Fruit fly (Drosophila melanogaster) whole organism, adult: Measurements from ENCODE around the gene Nep4.

Source experiments
- CG11617 ChIP-seq: fragments of 200-800 bp; sonication (Bioruptor generic); optimal IDR thresholded peaks from 2 replicates; lab custom pipeline; 2017; ENCODE audit warnings: mild to moderate bottlenecking, missing biosample characterization, missing genetic modification reagents, missing genetic modification characterization
- CG12768 ChIP-seq: fragments of 200-800 bp; sonication (Bioruptor generic); optimal IDR thresholded peaks from 2 replicates; lab custom pipeline; 2017; ENCODE audit warnings: missing biosample characterization, missing genetic modification characterization, mild to moderate bottlenecking, moderate library complexity, missing genetic modification reagents
- CG14711 ChIP-seq: fragments of 200-800 bp; sonication (Bioruptor generic); optimal IDR thresholded peaks from 2 replicates; lab custom pipeline; 2018; ENCODE audit warnings: missing biosample characterization, mild to moderate bottlenecking, missing genetic modification characterization, moderate library complexity
- CG1620 ChIP-seq: fragments of 200-800 bp; sonication (Bioruptor generic); optimal IDR thresholded peaks from 2 replicates; lab custom pipeline; 2016; ENCODE audit warnings: missing biosample characterization, missing genetic modification characterization
- CG33017 ChIP-seq: fragments of 200-800 bp; sonication (Bioruptor generic); optimal IDR thresholded peaks from 2 replicates; lab custom pipeline; 2018; ENCODE audit warnings: missing biosample characterization, mild to moderate bottlenecking, missing genetic modification characterization, moderate library complexity
- CG5204 ChIP-seq: fragments of 200-800 bp; sonication (Bioruptor generic); optimal IDR thresholded peaks from 2 replicates; lab custom pipeline; 2016; ENCODE audit warnings: missing biosample characterization, missing genetic modification characterization
- CG7045 ChIP-seq: fragments of 200-800 bp; sonication (Bioruptor generic); optimal IDR thresholded peaks from 2 replicates; lab custom pipeline; 2017; ENCODE audit warnings: missing biosample characterization, mild to moderate bottlenecking, missing genetic modification characterization
- CG7101 ChIP-seq: fragments of 200-800 bp; sonication (Bioruptor generic); optimal IDR thresholded peaks from 2 replicates; lab custom pipeline; 2018; ENCODE audit warnings: missing biosample characterization, mild to moderate bottlenecking, missing genetic modification characterization, moderate library complexity
- Clk ChIP-seq: fragments of 200-800 bp; sonication (Bioruptor generic); optimal IDR thresholded peaks from 2 replicates; lab custom pipeline; 2017; ENCODE audit warnings: missing biosample characterization, missing genetic modification characterization
- Crg-1 ChIP-seq: fragments of 200-800 bp; sonication (Bioruptor generic); optimal IDR thresholded peaks from 2 replicates; lab custom pipeline; 2016; ENCODE audit warnings: missing biosample characterization, missing genetic modification characterization
- Hr96 ChIP-seq: fragments of 200-800 bp; sonication (Bioruptor generic); optimal IDR thresholded peaks from 2 replicates; lab custom pipeline; 2016; ENCODE audit warnings: missing biosample characterization, missing genetic modification characterization
- Mnt ChIP-seq: fragments of 200-800 bp; sonication (Bioruptor generic); optimal IDR thresholded peaks from 2 replicates; lab custom pipeline; 2016; ENCODE audit warnings: missing biosample characterization, mild to moderate bottlenecking, missing genetic modification characterization
- bab1 ChIP-seq: fragments of 200-800 bp; sonication (Bioruptor generic); optimal IDR thresholded peaks from 3 replicates; lab custom pipeline; 2019; ENCODE audit warnings: missing biosample characterization, mild to moderate bottlenecking, missing genetic modification characterization, moderate library complexity
- cic ChIP-seq: fragments of 200-800 bp; sonication (Bioruptor generic); optimal IDR thresholded peaks from 2 replicates; lab custom pipeline; 2017; ENCODE audit warnings: missing biosample characterization, mild to moderate bottlenecking, missing genetic modification characterization, moderate library complexity
- cnc ChIP-seq, 2 experiments: fragments of >200 bp; optimal IDR thresholded peaks; 2 replicates each; lab custom pipeline; 2017
- kay ChIP-seq: fragments of 200-800 bp; sonication (Bioruptor generic); peaks from one replicate; lab custom pipeline; 2016; ENCODE audit warnings: missing biosample characterization, missing genetic modification characterization, borderline replicate concordance
- ovo ChIP-seq: fragments of 200-800 bp; sonication (Bioruptor generic); optimal IDR thresholded peaks from 2 replicates; lab custom pipeline; 2016; ENCODE audit warnings: missing biosample characterization, missing genetic modification characterization
- pad ChIP-seq: fragments of 200-800 bp; sonication (Bioruptor generic); optimal IDR thresholded peaks from 3 replicates; lab custom pipeline; 2017; ENCODE audit warnings: missing biosample characterization, missing genetic modification characterization, mild to moderate bottlenecking, moderate library complexity, missing genetic modification reagents
- tj ChIP-seq: fragments of 200-800 bp; sonication (Bioruptor generic); optimal IDR thresholded peaks from 3 replicates; lab custom pipeline; 2017; ENCODE audit warnings: missing biosample characterization, mild to moderate bottlenecking, missing genetic modification characterization, moderate library complexity
- toe ChIP-seq: fragments of 200-800 bp; sonication (Bioruptor generic); optimal IDR thresholded peaks from 2 replicates; lab custom pipeline; 2016; ENCODE audit warnings: missing biosample characterization, missing genetic modification characterization

Gene Nep4

dm6 chr3R:20605562-20606155 lies 54.0 kb downstream of the Nep4 start:
- TF ChIP-seq CG1620 (GFP tag; lab: Kevin White, UChicago) (no peak), bab1 (GFP tag; lab: Kevin White, UChicago) (no peak), CG33017 (peak; percentile 25), CG7101 (tag; lab: Kevin White, UChicago) (no peak), kay (GFP tag; lab: Kevin White, UChicago) (peak; percentile 78), CG5204 (GFP tag; lab: Kevin White, UChicago) (peak; percentile 32)

- TF ChIP-seq Hr96 (no peak), Clk (no peak), CG7045 (GFP tag; lab: Kevin White, UChicago) (no peak), CG11617 (no peak), tj (GFP tag; lab: Kevin White, UChicago) (no peak), cic (GFP tag; lab: Kevin White, UChicago) (no peak), CG7101 (tag; lab: Kevin White, UChicago) (no peak), Crg-1 (no peak), ovo (GFP tag; lab: Kevin White, UChicago) (no peak), pad (GFP tag; lab: Kevin White, UChicago) (no peak), CG1620 (GFP tag; lab: Kevin White, UChicago) (no peak), toe (GFP tag; lab: Kevin White, UChicago) (no peak), bab1 (GFP tag; lab: Kevin White, UChicago) (no peak), kay (GFP tag; lab: Kevin White, UChicago) (no peak), CG14711 (no peak)
These were observed 54.6 kb downstream of the Nep4 start for dm6 chr3R:20605078-20605477.

- TF ChIP-seq CG33017 (no peak), CG1620 (GFP tag; lab: Kevin White, UChicago) (no peak), Hr96 (no peak), CG12768 (no peak), CG7045 (GFP tag; lab: Kevin White, UChicago) (no peak), pad (GFP tag; lab: Kevin White, UChicago) (no peak), cnc (optimal IDR thresholded peaks at IDR 0.05; lab: Kevin White, UChicago) (no peak), kay (GFP tag; lab: Kevin White, UChicago) (no peak), bab1 (GFP tag; lab: Kevin White, UChicago) (no peak), tj (GFP tag; lab: Kevin White, UChicago) (no peak), cic (GFP tag; lab: Kevin White, UChicago) (no peak), CG5204 (GFP tag; lab: Kevin White, UChicago) (no peak)
These were observed 55.6 kb downstream of the Nep4 start for dm6 chr3R:20604078-20604477.

- TF ChIP-seq Mnt (GFP tag; lab: Kevin White, UChicago) (no peak), kay (GFP tag; lab: Kevin White, UChicago) (peak; percentile 32)
These were observed 57.1 kb downstream of the Nep4 start for dm6 chr3R:20602599-20602998.
